Fruit fly (Drosophila melanogaster): ENCODE measurements around the gene chas.
A peak's percentile ranks its signal among the peaks of the same experiment; 100 is the strongest.

chas gene

dm6 chrX:17682745-17683505 lies 15.6 kb downstream of the chas start (continued):
- TF ChIP-seq CG3847 (GFP tag; IDR thresholded peaks at IDR 0.05) = peak; percentile 38
- no peak; the same call in none of the 2 replicates for TF ChIP-seq Ravus (GFP tag; IDR thresholded peaks at IDR 0.05)
- no peak for TF ChIP-seq CG30020 (tag; optimal IDR thresholded peaks at IDR 0.05)
- TF ChIP-seq CrebB (tag; optimal IDR thresholded peaks at IDR 0.05) = no peak
- peak; percentile 69 for TF ChIP-seq Oli (tag; optimal IDR thresholded peaks at IDR 0.05)
- peak; percentile 59 for TF ChIP-seq CG1602 (GFP tag; optimal IDR thresholded peaks at IDR 0.05)
- TF ChIP-seq Vsx1 (GFP tag; optimal IDR thresholded peaks at IDR 0.05) = peak; percentile 44
- TF ChIP-seq CG14014 (GFP tag; IDR thresholded peaks at IDR 0.05) = peak; percentile 78
- peak; percentile 29 for TF ChIP-seq CG8924 (tag; optimal IDR thresholded peaks at IDR 0.05)
- TF ChIP-seq CG6272 (GFP tag; IDR thresholded peaks at IDR 0.05) = peak; percentile 70
- TF ChIP-seq Sry-β (GFP tag; optimal IDR thresholded peaks at IDR 0.05) = peak; percentile 77
- TF ChIP-seq H15 (GFP tag; IDR thresholded peaks at IDR 0.05) = peak; percentile 85
- TF ChIP-seq Ada2b (GFP tag; IDR thresholded peaks at IDR 0.05) = peak; percentile 69
- peak; percentile 30 for TF ChIP-seq CG17568 (GFP tag; optimal IDR thresholded peaks at IDR 0.05)
- peak; percentile 75 for TF ChIP-seq Rx (GFP tag; IDR thresholded peaks at IDR 0.05)
- no peak for TF ChIP-seq CG7271 (tag; optimal IDR thresholded peaks at IDR 0.05)
- peak; percentile 17 for TF ChIP-seq CG15696 (tag; optimal IDR thresholded peaks at IDR 0.05)
- peak; percentile 71; the same call in 2 of the 3 replicates for TF ChIP-seq croc (GFP tag; conservative IDR thresholded peaks at IDR 0.05)
- no peak for TF ChIP-seq Myb (GFP tag; optimal IDR thresholded peaks at IDR 0.05)
- no peak for TF ChIP-seq CG10654 (GFP tag; optimal IDR thresholded peaks at IDR 0.05)
- TF ChIP-seq sens-2 (GFP tag; IDR thresholded peaks at IDR 0.05) = peak; percentile 79
- peak; percentile 83 for TF ChIP-seq dysf (GFP tag; IDR thresholded peaks at IDR 0.05)
- peak; percentile 66 for TF ChIP-seq CG18262 (tag; optimal IDR thresholded peaks at IDR 0.05)
- TF ChIP-seq sim (GFP tag; IDR thresholded peaks at IDR 0.05) = peak; percentile 49; the same call in 1 of the 2 replicates
- TF ChIP-seq mirr (GFP tag; optimal IDR thresholded peaks at IDR 0.05) = no peak
- peak; percentile 57 for TF ChIP-seq Rfx (GFP tag; IDR thresholded peaks at IDR 0.05)
- TF ChIP-seq Taf1 (GFP tag; IDR thresholded peaks at IDR 0.05) = 0 out of 2 replicates have a peak, but pooled peaks have one; percentile 17
- TF ChIP-seq Oaz (GFP tag; IDR thresholded peaks at IDR 0.05) = peak; percentile 76
- no peak for TF ChIP-seq usp (GFP tag; optimal IDR thresholded peaks at IDR 0.05)
- no peak for TF ChIP-seq br (optimal IDR thresholded peaks at IDR 0.05)
- peak; percentile 60 for TF ChIP-seq CG4820 (GFP tag; optimal IDR thresholded peaks at IDR 0.05)
- no peak for TF ChIP-seq hth (optimal IDR thresholded peaks at IDR 0.05)
- TF ChIP-seq CG6254 (GFP tag; optimal IDR thresholded peaks at IDR 0.05) = peak; percentile 50
- TF ChIP-seq Chrac-16 (GFP tag; optimal IDR thresholded peaks at IDR 0.05) = peak; percentile 31
- no peak for TF ChIP-seq CG1647 (GFP tag; optimal IDR thresholded peaks at IDR 0.05)
- no peak for TF ChIP-seq fru (optimal IDR thresholded peaks at IDR 0.05)
- no peak for TF ChIP-seq CG14860 (GFP tag; IDR thresholded peaks at IDR 0.05; ENCODE audit: partially characterized antibody)
- TF ChIP-seq CG14441 (GFP tag; IDR thresholded peaks at IDR 0.05) = peak; percentile 82
- TF ChIP-seq al (GFP tag; IDR thresholded peaks at IDR 0.05) = 0 out of 2 replicates have a peak, but pooled peaks have one; percentile 22
- TF ChIP-seq chn (GFP tag; optimal IDR thresholded peaks at IDR 0.05) = peak; percentile 49
- peak; percentile 90 for TF ChIP-seq ken (GFP tag; IDR thresholded peaks at IDR 0.05)
- TF ChIP-seq Antp (GFP tag; optimal IDR thresholded peaks at IDR 0.05) = peak; percentile 18
- TF ChIP-seq tup (GFP tag; optimal IDR thresholded peaks at IDR 0.05) = peak; percentile 33
- peak; percentile 19 for TF ChIP-seq Nf-YB (GFP tag; optimal IDR thresholded peaks at IDR 0.05)
- no peak for TF ChIP-seq CG34224 (GFP tag; IDR thresholded peaks at IDR 0.05; ENCODE audit: partially characterized antibody)
- TF ChIP-seq Adf1 (GFP tag; IDR thresholded peaks at IDR 0.05) = peak; percentile 81
- TF ChIP-seq wor (GFP tag; IDR thresholded peaks at IDR 0.05) = peak; percentile 78
- TF ChIP-seq CG10431 (GFP tag; optimal IDR thresholded peaks at IDR 0.05) = peak; percentile 26
- peak; percentile 72 for TF ChIP-seq ranshi (GFP tag; IDR thresholded peaks at IDR 0.05)
- TF ChIP-seq D19B (GFP tag; optimal IDR thresholded peaks at IDR 0.05) = peak; percentile 3
- TF ChIP-seq CG12219 (GFP tag; optimal IDR thresholded peaks at IDR 0.05) = peak; percentile 22

Data from whole organism, embryonic.